Fruit fly (Drosophila melanogaster): Measurements from ENCODE around the gene Rac1.
A peak's percentile ranks its signal among the peaks of the same experiment; 100 is the strongest.

dm6 chr3L:1313039-1313766 lies 10.7 kb upstream of the Rac1 start, which contains the start of the genes sturkopf and Herc4:
- TF ChIP-seq sr (GFP tag; IDR thresholded peaks at IDR 0.05) (no peak), wek (GFP tag; optimal IDR thresholded peaks at IDR 0.05) (peak; percentile 3), ewg (GFP tag; optimal IDR thresholded peaks at IDR 0.05) (peak; percentile 38), CG18011 (GFP tag; optimal IDR thresholded peaks at IDR 0.05) (peak; percentile 57), yki (optimal IDR thresholded peaks at IDR 0.05) (no peak), Mad (GFP tag; optimal IDR thresholded peaks at IDR 0.05) (peak; percentile 65), BtbVII (GFP tag; optimal IDR thresholded peaks at IDR 0.05) (peak; percentile 48), CG11504 (tag; optimal IDR thresholded peaks at IDR 0.05) (no peak), CG31224 (GFP tag; IDR thresholded peaks at IDR 0.05) (no peak), stc (GFP tag; IDR thresholded peaks at IDR 0.05) (no peak), ttk (GFP tag; IDR thresholded peaks at IDR 0.05) (peak; percentile 39; the same call in 1 of the 2 replicates)

All from whole organism, embryonic.